Fruit fly (Drosophila melanogaster) whole organism, embryonic: Measurements from ENCODE around the gene Rh5.

ENCODE experiments used
- Antp ChIP-seq: fragments of 200-800 bp; sonication (Bioruptor generic); optimal IDR thresholded peaks from 3 replicates; lab custom pipeline; 2016; ENCODE audit warnings: missing biosample characterization, missing genetic modification characterization
- Bteb2 ChIP-seq: fragments of 200-800 bp; sonication (Bioruptor generic); optimal IDR thresholded peaks from 2 replicates; lab custom pipeline; 2016; ENCODE audit warnings: missing biosample characterization, missing genetic modification characterization
- CG10267 ChIP-seq: fragments of 200-800 bp; sonication (Bioruptor generic); optimal IDR thresholded peaks from 2 replicates; lab custom pipeline; 2018; ENCODE audit warnings: missing biosample characterization, mild to moderate bottlenecking, missing genetic modification characterization, moderate library complexity
- CG10543 ChIP-seq: fragments of 200-800 bp; sonication (Bioruptor generic); optimal IDR thresholded peaks from 3 replicates; lab custom pipeline; 2017; ENCODE audit warnings: missing biosample characterization, mild to moderate bottlenecking, missing genetic modification characterization, moderate library complexity
- CG11504 ChIP-seq: fragments of 200-800 bp; sonication (Bioruptor generic); optimal IDR thresholded peaks from 3 replicates; lab custom pipeline; 2019; ENCODE audit warnings: missing biosample characterization, mild to moderate bottlenecking, missing genetic modification characterization, moderate library complexity
- CG14014 ChIP-seq: fragments of 200-800 bp; sonication (Bioruptor generic); IDR thresholded peaks from 2 replicates; pipeline ENCODE4 v1.3.6; 2022; ENCODE audit warnings: missing biosample characterization, missing genetic modification characterization
- CG16813 ChIP-seq: fragments of 200-800 bp; sonication (Bioruptor generic); IDR thresholded peaks from 3 replicates; pipeline ENCODE4 v1.3.6; 2022; ENCODE audit warnings: missing biosample characterization, missing genetic modification characterization; ENCODE audit not compliant: partially characterized antibody
- CG17612 ChIP-seq: fragments of 200-800 bp; sonication (Bioruptor generic); IDR thresholded peaks from 2 replicates; pipeline ENCODE4 v1.3.6; 2022; ENCODE audit warnings: missing biosample characterization, missing genetic modification characterization
- CG18764 ChIP-seq: fragments of 200-800 bp; sonication (Bioruptor generic); optimal IDR thresholded peaks from 3 replicates; lab custom pipeline; 2016; ENCODE audit warnings: missing biosample characterization, missing genetic modification characterization
- CG2199 ChIP-seq: fragments of 200-800 bp; sonication (Bioruptor generic); IDR thresholded peaks from 3 replicates; pipeline ENCODE4 v1.3.6; 2022; ENCODE audit warnings: missing biosample characterization, missing genetic modification characterization
- CG30403 ChIP-seq: fragments of 200-800 bp; sonication (Bioruptor generic); optimal IDR thresholded peaks from 3 replicates; lab custom pipeline; 2016; ENCODE audit warnings: missing biosample characterization, missing genetic modification characterization
- CG3065 ChIP-seq: fragments of 200-800 bp; sonication (Bioruptor generic); optimal IDR thresholded peaks from 2 replicates; lab custom pipeline; 2016; ENCODE audit warnings: missing biosample characterization, missing genetic modification characterization
- CG3163 ChIP-seq: fragments of 200-800 bp; sonication (Bioruptor generic); optimal IDR thresholded peaks from 3 replicates; lab custom pipeline; 2016; ENCODE audit warnings: missing biosample characterization, missing genetic modification characterization
- CG3281 ChIP-seq: fragments of 200-800 bp; sonication (Bioruptor generic); optimal IDR thresholded peaks from 3 replicates; lab custom pipeline; 2017; ENCODE audit warnings: missing biosample characterization, mild to moderate bottlenecking, missing genetic modification characterization
- CG5245 ChIP-seq: fragments of 200-800 bp; sonication (Bioruptor generic); optimal IDR thresholded peaks from 3 replicates; lab custom pipeline; 2016; ENCODE audit warnings: missing biosample characterization, missing genetic modification characterization
- CG6791 ChIP-seq: fragments of 200-800 bp; sonication (Bioruptor generic); IDR thresholded peaks from 3 replicates; pipeline ENCODE4 v1.3.6; 2022; ENCODE audit warnings: missing biosample characterization, missing genetic modification characterization; ENCODE audit not compliant: partially characterized antibody
- CG8290 ChIP-seq, 3 experiments: fragments of 200-800 bp; sonication (Bioruptor generic); optimal IDR thresholded peaks; 2 replicates each; lab custom pipeline; 2016 to 2019; ENCODE audit warnings: missing biosample characterization in 3 of 3, missing genetic modification characterization in 3 of 3, mild to moderate bottlenecking in 2 of 3, moderate library complexity in 1 of 3
- CG9932 ChIP-seq: fragments of 200-800 bp; sonication (Bioruptor generic); IDR thresholded peaks from 2 replicates; pipeline ENCODE4 v1.3.6; 2022; ENCODE audit warnings: missing biosample characterization, missing genetic modification characterization
- Camta ChIP-seq: fragments of 200-800 bp; sonication (Bioruptor generic); optimal IDR thresholded peaks from 2 replicates; lab custom pipeline; 2016; ENCODE audit warnings: missing biosample characterization, missing genetic modification characterization
- Hmr ChIP-seq: fragments of 200-800 bp; sonication (Bioruptor generic); optimal IDR thresholded peaks from 3 replicates; lab custom pipeline; 2017; ENCODE audit warnings: mild to moderate bottlenecking, missing biosample characterization, missing genetic modification reagents, missing genetic modification characterization
- Hr3 ChIP-seq: fragments of 200-800 bp; sonication (Bioruptor generic); optimal IDR thresholded peaks from 3 replicates; lab custom pipeline; 2016; ENCODE audit warnings: missing biosample characterization, missing genetic modification characterization
- MESR4 ChIP-seq: fragments of 200-800 bp; sonication (Bioruptor generic); optimal IDR thresholded peaks from 2 replicates; lab custom pipeline; 2018; ENCODE audit warnings: missing biosample characterization, mild to moderate bottlenecking, missing genetic modification characterization, moderate library complexity
- Med ChIP-seq: fragments of 200-800 bp; sonication (Bioruptor generic); peaks from one replicate; lab custom pipeline; 2016; ENCODE audit warnings: missing biosample characterization, missing genetic modification characterization, mild to moderate bottlenecking, inconsistent platforms, moderate library complexity
- NC2α ChIP-seq: fragments of 200-800 bp; sonication (Bioruptor generic); optimal IDR thresholded peaks from 2 replicates; lab custom pipeline; 2016; ENCODE audit warnings: missing biosample characterization, missing genetic modification characterization
- Neu2 ChIP-seq: fragments of 200-800 bp; sonication (Bioruptor generic); optimal IDR thresholded peaks from 3 replicates; lab custom pipeline; 2016; ENCODE audit warnings: missing biosample characterization, missing genetic modification characterization, borderline replicate concordance
- Ravus ChIP-seq: fragments of 200-800 bp; sonication (Bioruptor generic); IDR thresholded peaks from 2 replicates; pipeline ENCODE4 v1.3.6; 2022; ENCODE audit warnings: missing biosample characterization, missing genetic modification characterization
- Sin3A ChIP-seq: fragments of >200 bp; optimal IDR thresholded peaks from 2 replicates; lab custom pipeline; 2018
- Sox102F ChIP-seq: fragments of 200-800 bp; sonication (Bioruptor generic); optimal IDR thresholded peaks from 2 replicates; lab custom pipeline; 2018; ENCODE audit warnings: missing biosample characterization, mild to moderate bottlenecking, missing genetic modification characterization, moderate library complexity
- Trl ChIP-seq, 3 experiments: fragments of >200 bp in 2 of 3; fragments of 200-800 bp in 1 of 3; sonication (Bioruptor generic) in 1 of 3; optimal IDR thresholded peaks; 2 replicates in 1 of 3; 3 replicates in 2 of 3; lab custom pipeline; 2016 to 2017; ENCODE audit warnings: missing biosample characterization in 1 of 3, missing genetic modification characterization in 1 of 3
- ab ChIP-seq: fragments of 200-800 bp; sonication (Bioruptor generic); optimal IDR thresholded peaks from 2 replicates; lab custom pipeline; 2016; ENCODE audit warnings: missing biosample characterization, missing genetic modification characterization
- br ChIP-seq: fragments of >200 bp; optimal IDR thresholded peaks from 2 replicates; lab custom pipeline; 2017
- corto ChIP-seq: fragments of 200-800 bp; sonication (Bioruptor generic); optimal IDR thresholded peaks from 2 replicates; lab custom pipeline; 2016; ENCODE audit warnings: missing biosample characterization, mild to moderate bottlenecking, missing genetic modification characterization, moderate library complexity
- dan ChIP-seq: fragments of 200-800 bp; sonication (Bioruptor generic); IDR thresholded peaks from 2 replicates; pipeline ENCODE4 v1.3.6; 2022; ENCODE audit warnings: missing biosample characterization, missing genetic modification characterization
- ems ChIP-seq: fragments of 200-800 bp; sonication (Bioruptor generic); optimal IDR thresholded peaks from 3 replicates; lab custom pipeline; 2016; ENCODE audit warnings: missing biosample characterization, missing genetic modification characterization
- esg ChIP-seq: fragments of 200-800 bp; sonication (Bioruptor generic); conservative IDR thresholded peaks from 2 replicates; pipeline ENCODE4 v1.3.6; 2022; ENCODE audit warnings: missing biosample characterization, missing genetic modification characterization
- eyg ChIP-seq: fragments of 200-800 bp; sonication (Bioruptor generic); optimal IDR thresholded peaks from 3 replicates; lab custom pipeline; 2016; ENCODE audit warnings: missing biosample characterization, missing genetic modification characterization
- hkb ChIP-seq, 2 experiments: fragments of 200-800 bp in 1 of 2; fragments of >200 bp in 1 of 2; sonication (Bioruptor generic) in 1 of 2; IDR thresholded peaks in 1 of 2; optimal IDR thresholded peaks in 1 of 2; 2 replicates each; pipeline versions ENCODE4 v1.3.6 to Lab custom; 2017 to 2022; ENCODE audit warnings: missing biosample characterization in 1 of 2, missing genetic modification characterization in 1 of 2
- lilli ChIP-seq: fragments of 200-800 bp; sonication (Bioruptor generic); optimal IDR thresholded peaks from 3 replicates; lab custom pipeline; 2016; ENCODE audit warnings: missing biosample characterization, missing genetic modification characterization
- lov ChIP-seq, 2 experiments: fragments of 200-800 bp in 1 of 2; fragments of >200 bp in 1 of 2; sonication (Bioruptor generic) in 1 of 2; IDR thresholded peaks in 1 of 2; optimal IDR thresholded peaks in 1 of 2; 2 replicates in 1 of 2; 3 replicates in 1 of 2; pipeline versions ENCODE4 v1.3.6 to Lab custom; 2017 to 2022; ENCODE audit warnings: missing biosample characterization in 1 of 2, missing genetic modification characterization in 1 of 2
- luna ChIP-seq: fragments of 200-800 bp; sonication (Bioruptor generic); optimal IDR thresholded peaks from 2 replicates; lab custom pipeline; 2016; ENCODE audit warnings: missing biosample characterization, missing genetic modification characterization
- mld ChIP-seq: fragments of 200-800 bp; sonication (Bioruptor generic); IDR thresholded peaks from 3 replicates; pipeline ENCODE4 v1.3.6; 2022; ENCODE audit warnings: missing biosample characterization, missing genetic modification characterization; ENCODE audit not compliant: partially characterized antibody
- pb ChIP-seq: fragments of 200-800 bp; sonication (Bioruptor generic); optimal IDR thresholded peaks from 3 replicates; lab custom pipeline; 2016; ENCODE audit warnings: missing biosample characterization, missing genetic modification characterization
- pros ChIP-seq: fragments of 200-800 bp; sonication (Bioruptor generic); optimal IDR thresholded peaks from 3 replicates; lab custom pipeline; 2019; ENCODE audit warnings: missing biosample characterization, mild to moderate bottlenecking, missing genetic modification characterization, moderate library complexity
- ro ChIP-seq: fragments of 200-800 bp; sonication (Bioruptor generic); IDR thresholded peaks from 2 replicates; pipeline ENCODE4 v1.3.6; 2022; ENCODE audit warnings: missing biosample characterization, missing genetic modification characterization
- slp2 ChIP-seq: fragments of 200-800 bp; sonication (Bioruptor generic); optimal IDR thresholded peaks from 2 replicates; lab custom pipeline; 2016; ENCODE audit warnings: missing biosample characterization, missing genetic modification characterization
- stc ChIP-seq: fragments of 200-800 bp; sonication (Bioruptor generic); IDR thresholded peaks from 2 replicates; pipeline ENCODE4 v1.3.6; 2022; ENCODE audit warnings: missing biosample characterization, missing genetic modification characterization
- tll ChIP-seq, 2 experiments: fragments of 200-800 bp in 1 of 2; fragments of >200 bp in 1 of 2; sonication (Bioruptor generic) in 1 of 2; optimal IDR thresholded peaks; 2 replicates each; lab custom pipeline; 2017 to 2019; ENCODE audit warnings: missing biosample characterization in 2 of 2, missing genetic modification characterization in 2 of 2, mild to moderate bottlenecking in 1 of 2, moderate library complexity in 1 of 2
- ttk ChIP-seq: fragments of 200-800 bp; sonication (Bioruptor generic); IDR thresholded peaks from 2 replicates; pipeline ENCODE4 v2.1.2; 2022; ENCODE audit warnings: missing biosample characterization, missing genetic modification characterization
- twi ChIP-seq: fragments of 200-800 bp; optimal IDR thresholded peaks from 2 replicates; lab custom pipeline; 2019; ENCODE audit warnings: missing biosample characterization, mild to moderate bottlenecking, missing genetic modification characterization, moderate library complexity
- zen2 ChIP-seq: fragments of 200-800 bp; sonication (Bioruptor generic); IDR thresholded peaks from 3 replicates; pipeline ENCODE4 v1.3.6; 2022; ENCODE audit warnings: missing biosample characterization, missing genetic modification characterization; ENCODE audit not compliant: partially characterized antibody

Rh5 gene

DNA sequence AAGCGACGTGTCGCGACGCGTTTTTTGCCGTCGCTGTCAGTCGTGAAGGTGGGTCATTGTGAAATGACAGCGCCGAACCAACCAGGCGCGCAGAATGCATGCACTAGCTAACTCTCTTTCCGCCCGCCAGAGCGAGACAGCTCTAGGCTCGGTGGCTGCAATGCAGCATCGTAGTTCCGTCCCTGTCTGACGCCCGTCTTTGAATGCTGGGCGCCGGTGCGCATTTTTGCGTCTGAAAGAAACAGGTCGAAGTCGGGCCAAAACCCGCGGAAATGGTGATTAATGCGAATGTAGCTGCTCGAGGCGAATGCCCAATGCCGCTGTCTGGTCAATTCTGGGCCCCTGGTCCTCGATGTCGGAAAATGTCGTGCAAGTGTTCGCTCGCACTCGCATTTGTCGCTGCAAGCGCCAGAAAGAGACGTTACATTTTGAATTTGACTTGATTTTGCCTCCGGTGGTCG lies 592 bp upstream of the Rh5 start (continued):
- TF ChIP-seq CG16813 (GFP tag; lab: Robert Waterston, UW) (no peak), CG5245 (GFP tag; lab: Kevin White, UChicago) (no peak), eyg (GFP tag; lab: Kevin White, UChicago) (no peak), slp2 (GFP tag; lab: Kevin White, UChicago) (no peak), CG11504 (tag; lab: Kevin White, UChicago) (peak; percentile 84), CG8290 (GFP tag; optimal IDR thresholded peaks at IDR 0.05; lab: Kevin White, UChicago) (peak; percentile 53), CG8290 (tag; optimal IDR thresholded peaks at IDR 0.05; lab: Kevin White, UChicago) (peak; percentile 90 to 93), Neu2 (GFP tag; lab: Kevin White, UChicago) (no peak), NC2α (GFP tag; lab: Kevin White, UChicago) (peak; percentile 33), pros (GFP tag; lab: Kevin White, UChicago) (peak; percentile 99), Ravus (no peak), CG9932 (GFP tag; lab: Robert Waterston, UW) (no peak), corto (GFP tag; lab: Kevin White, UChicago) (no peak), Hmr (GFP tag; lab: Kevin White, UChicago) (peak; percentile 94), ab (GFP tag; lab: Kevin White, UChicago) (no peak), Sox102F (GFP tag; lab: Kevin White, UChicago) (no peak), tll (GFP tag; optimal IDR thresholded peaks at IDR 0.05; lab: Kevin White, UChicago) (peak in 1 of 2 experiments; percentile 92), CG10267 (tag; lab: Kevin White, UChicago) (no peak), CG30403 (GFP tag; lab: Kevin White, UChicago) (no peak), CG18764 (peak; percentile 56), twi (tag; lab: Kevin White, UChicago) (peak; percentile 60), CG3163 (GFP tag; lab: Kevin White, UChicago) (peak; percentile 40), CG3065 (GFP tag; lab: Kevin White, UChicago) (peak; percentile 41), ttk (GFP tag; lab: Robert Waterston, UW) (no peak), br (no peak), Trl (optimal IDR thresholded peaks at IDR 0.05; lab: Kevin White, UChicago) (no peak), Trl (GFP tag; optimal IDR thresholded peaks at IDR 0.05; lab: Kevin White, UChicago) (no peak), CG6791 (GFP tag; lab: Robert Waterston, UW) (no peak), esg (GFP tag; lab: Robert Waterston, UW) (no peak), ro (GFP tag; lab: Robert Waterston, UW) (no peak), dan (GFP tag; lab: Robert Waterston, UW) (no peak), hkb (optimal IDR thresholded peaks at IDR 0.05; lab: Kevin White, UChicago) (peak; percentile 57), hkb (GFP tag; IDR thresholded peaks at IDR 0.05; lab: Robert Waterston, UW) (no peak), zen2 (GFP tag; lab: Robert Waterston, UW) (no peak), Sin3A (lab: Kevin White, UChicago) (no peak), Camta (GFP tag; lab: Kevin White, UChicago) (peak; percentile 16), stc (GFP tag; lab: Robert Waterston, UW) (no peak), luna (GFP tag; lab: Kevin White, UChicago) (no peak), mld (GFP tag; lab: Robert Waterston, UW) (no peak), ems (GFP tag; lab: Kevin White, UChicago) (peak; percentile 12), pb (GFP tag; lab: Kevin White, UChicago) (peak; percentile 87), CG14014 (GFP tag; lab: Robert Waterston, UW) (no peak), CG10543 (GFP tag; lab: Kevin White, UChicago) (peak; percentile 100), CG2199 (GFP tag; lab: Robert Waterston, UW) (no peak), Med (GFP tag; lab: Kevin White, UChicago) (peak; percentile 96), Bteb2 (GFP tag; lab: Kevin White, UChicago) (peak; percentile 18), lov (optimal IDR thresholded peaks at IDR 0.05; lab: Kevin White, UChicago) (no peak), lov (GFP tag; IDR thresholded peaks at IDR 0.05; lab: Robert Waterston, UW) (no peak), CG17612 (no peak), MESR4 (GFP tag; lab: Kevin White, UChicago) (peak; percentile 32), lilli (GFP tag; lab: Kevin White, UChicago) (no peak), CG3281 (GFP tag; lab: Kevin White, UChicago) (peak; percentile 63), Hr3 (no peak), Antp (peak; percentile 5)
